Worm (Caenorhabditis elegans) whole organism, young adult: ENCODE measurements around the gene C27F2.7.

ENCODE experiments used
- dpl-1 ChIP-seq: fragments of 150-350 bp; optimal IDR thresholded peaks from 2 replicates; lab custom pipeline; 2014; ENCODE audit warnings: missing biosample characterization, missing genetic modification reagents, missing genetic modification characterization
- ets-4 ChIP-seq: fragments of 200-800 bp; sonication (Bioruptor generic); optimal IDR thresholded peaks from 2 replicates; lab custom pipeline; 2018; ENCODE audit warnings: mild to moderate bottlenecking, missing genetic modification characterization, missing compliant biosample characterization
- fkh-3 ChIP-seq: sonication (generic microtip); optimal IDR thresholded peaks from 2 replicates; lab custom pipeline; 2016; ENCODE audit warnings: mild to moderate bottlenecking, missing genetic modification characterization, missing compliant biosample characterization
- lin-26 ChIP-seq: fragments of 200-800 bp; sonication (Bioruptor generic); IDR thresholded peaks from 2 replicates; pipeline ENCODE4 v1.3.6; 2022; ENCODE audit warnings: missing genetic modification reagents, missing genetic modification characterization, missing compliant biosample characterization
- lin-54 ChIP-seq: fragments of 200-800 bp; sonication (Bioruptor generic); optimal IDR thresholded peaks from 2 replicates; lab custom pipeline; 2018; ENCODE audit warnings: mild to moderate bottlenecking, missing genetic modification characterization, missing compliant biosample characterization
- madf-10 ChIP-seq: sonication (generic microtip); optimal IDR thresholded peaks from 2 replicates; lab custom pipeline; 2016; ENCODE audit warnings: mild to moderate bottlenecking, missing genetic modification characterization, missing compliant biosample characterization
- madf-3 ChIP-seq: fragments of 200-800 bp; sonication (Bioruptor generic); IDR thresholded peaks from 2 replicates; pipeline ENCODE4 v1.3.6; 2022; ENCODE audit warnings: missing genetic modification reagents, missing genetic modification characterization, missing compliant biosample characterization
- nhr-90 ChIP-seq: sonication (generic microtip); optimal IDR thresholded peaks from 2 replicates; lab custom pipeline; 2016; ENCODE audit warnings: missing genotype, mild to moderate bottlenecking, missing genetic modification characterization, missing compliant biosample characterization
- repo-1 ChIP-seq: sonication (generic microtip); optimal IDR thresholded peaks from 2 replicates; lab custom pipeline; 2017; ENCODE audit warnings: mild to moderate bottlenecking, missing genetic modification characterization, missing compliant biosample characterization
- snpc-4 ChIP-seq, 5 experiments: fragments of 150-350 bp in 1 of 5; sonication (generic microtip) in 4 of 5; optimal IDR thresholded peaks; 2 replicates each; lab custom pipeline; 2014 to 2018; ENCODE audit warnings: missing genetic modification characterization in 5 of 5, missing biosample characterization in 3 of 5, antibody characterized with exemption in 2 of 5, mild to moderate bottlenecking in 2 of 5, missing compliant biosample characterization in 2 of 5, missing genotype in 2 of 5, moderate library complexity in 2 of 5, missing genetic modification reagents in 1 of 5
- unc-62 ChIP-seq: fragments of 150-350 bp; optimal IDR thresholded peaks from 2 replicates; lab custom pipeline; 2014; ENCODE audit warnings: missing biosample characterization, missing genetic modification reagents, missing genetic modification characterization
- ztf-22 ChIP-seq: fragments of 200-800 bp; sonication (Bioruptor generic); optimal IDR thresholded peaks from 2 replicates; lab custom pipeline; 2018; ENCODE audit warnings: mild to moderate bottlenecking, missing genetic modification characterization, moderate library complexity, missing compliant biosample characterization

DNA sequence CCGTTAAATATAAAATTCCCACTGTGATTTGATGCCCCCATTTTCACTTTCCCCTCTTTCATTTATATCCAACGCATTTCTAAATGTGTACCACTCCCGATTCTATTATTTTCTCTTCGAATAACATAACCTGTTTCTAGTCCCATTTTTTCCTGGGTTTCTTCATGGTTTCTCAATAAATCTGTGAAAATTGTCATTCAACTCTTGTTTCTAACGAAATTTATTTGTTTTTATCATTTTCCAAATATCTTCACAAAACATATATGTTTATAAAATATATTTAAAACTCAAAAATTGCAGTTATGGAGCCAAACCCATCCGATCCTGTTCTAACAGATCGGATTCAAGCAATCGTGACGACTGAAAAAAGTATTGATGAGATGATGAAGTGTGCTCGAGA is 36.6 kb upstream of the C27F2.7 start, which contains the start of gene mdt-11:
- TF ChIP-seq repo-1 (tag; lab: Kevin White, UChicago) (no peak), ztf-22 (GFP tag; lab: Kevin White, UChicago) (no peak), lin-54 (no peak), snpc-4 (GFP tag; optimal IDR thresholded peaks at IDR 0.05; lab: Kevin White, UChicago) (no peak), snpc-4 (tag; optimal IDR thresholded peaks at IDR 0.05; lab: Kevin White, UChicago) (no peak), madf-10 (no peak), lin-26 (no peak), dpl-1 (GFP tag; lab: Kevin White, UChicago) (no peak), nhr-90 (tag; lab: Kevin White, UChicago) (no peak), madf-3 (GFP tag; lab: Robert Waterston, UW) (no peak), ets-4 (no peak), unc-62 (GFP tag; lab: Kevin White, UChicago) (no peak), fkh-3 (no peak)
